Worm (Caenorhabditis elegans): ENCODE measurements around the gene F44G4.1.

- TF ChIP-seq nhr-76 (tag; optimal IDR thresholded peaks at IDR 0.05): no peak
- no peak for TF ChIP-seq nhr-12 (tag; optimal IDR thresholded peaks at IDR 0.05)
- TF ChIP-seq unc-62 (GFP tag; optimal IDR thresholded peaks at IDR 0.05): no peak
- TF ChIP-seq hlh-1 (tag; optimal IDR thresholded peaks at IDR 0.05): no peak
- TF ChIP-seq sptf-1 (tag; optimal IDR thresholded peaks at IDR 0.05): no peak
- no peak for TF ChIP-seq pha-4 (tag; optimal IDR thresholded peaks at IDR 0.05)
- no peak for TF ChIP-seq bed-3 (GFP tag; optimal IDR thresholded peaks at IDR 0.05)
- TF ChIP-seq elt-1 (tag; optimal IDR thresholded peaks at IDR 0.05; ENCODE audit: borderline replicate concordance, insufficient read depth): no peak
- TF ChIP-seq snpc-4 (tag; optimal IDR thresholded peaks at IDR 0.05): no peak
- TF ChIP-seq blmp-1 (tag; optimal IDR thresholded peaks at IDR 0.05): no peak
- no peak for TF ChIP-seq ces-1 (GFP tag; optimal IDR thresholded peaks at IDR 0.05)
- TF ChIP-seq lin-13 (tag; optimal IDR thresholded peaks at IDR 0.05): no peak
- no peak for TF ChIP-seq ztf-11 (tag; optimal IDR thresholded peaks at IDR 0.05)
Measured at ce11 chrII:9024312-9024711, 29.9 kb downstream of the F44G4.1 start.

Data from whole organism, mixed stage, embryonic.